Fruit fly (Drosophila melanogaster) whole organism, embryonic: ENCODE measurements around the gene QIL1.

Experiments
- Aef1 ChIP-seq: fragments of 200-800 bp; sonication (Bioruptor generic); IDR thresholded peaks from 3 replicates; pipeline ENCODE4 v1.3.6; 2022; ENCODE audit warnings: missing biosample characterization, missing genetic modification characterization
- Bgb ChIP-seq: fragments of 200-800 bp; sonication (Bioruptor generic); IDR thresholded peaks from 2 replicates; pipeline ENCODE4 v1.3.6; 2022; ENCODE audit warnings: missing biosample characterization, missing genetic modification characterization; ENCODE audit not compliant: partially characterized antibody
- Blimp-1 ChIP-seq: fragments of 200-800 bp; sonication (Bioruptor generic); optimal IDR thresholded peaks from 3 replicates; lab custom pipeline; 2018; ENCODE audit warnings: missing biosample characterization, missing genetic modification characterization, mild to moderate bottlenecking, moderate library complexity, missing genetic modification reagents
- Bteb2 ChIP-seq: fragments of 200-800 bp; sonication (Bioruptor generic); optimal IDR thresholded peaks from 2 replicates; lab custom pipeline; 2016; ENCODE audit warnings: missing biosample characterization, missing genetic modification characterization
- CG10979 ChIP-seq: fragments of 200-800 bp; sonication (Bioruptor generic); optimal IDR thresholded peaks from 2 replicates; lab custom pipeline; 2018; ENCODE audit warnings: missing biosample characterization, mild to moderate bottlenecking, missing genetic modification characterization, moderate library complexity
- CG11456 ChIP-seq: fragments of 200-800 bp; sonication (Bioruptor generic); IDR thresholded peaks from 3 replicates; pipeline ENCODE4 v1.3.6; 2022; ENCODE audit warnings: missing biosample characterization, missing genetic modification characterization
- CG12155 ChIP-seq: fragments of 200-800 bp; sonication (Bioruptor generic); optimal IDR thresholded peaks from 3 replicates; lab custom pipeline; 2016; ENCODE audit warnings: missing biosample characterization, missing genetic modification characterization
- CG14441 ChIP-seq: fragments of 200-800 bp; sonication (Bioruptor generic); IDR thresholded peaks from 2 replicates; pipeline ENCODE4 v1.3.6; 2022; ENCODE audit warnings: missing biosample characterization, missing genetic modification characterization
- CG14860 ChIP-seq: fragments of 200-800 bp; sonication (Bioruptor generic); IDR thresholded peaks from 3 replicates; pipeline ENCODE4 v1.3.6; 2022; ENCODE audit warnings: missing biosample characterization, missing genetic modification characterization; ENCODE audit not compliant: partially characterized antibody
- CG15269 ChIP-seq: fragments of 200-800 bp; sonication (Bioruptor generic); optimal IDR thresholded peaks from 2 replicates; lab custom pipeline; 2018; ENCODE audit warnings: missing biosample characterization, mild to moderate bottlenecking, missing genetic modification characterization, moderate library complexity
- CG17328 ChIP-seq: fragments of 200-800 bp; sonication (Bioruptor generic); IDR thresholded peaks from 2 replicates; pipeline ENCODE4 v1.3.6; 2022; ENCODE audit warnings: missing biosample characterization, missing genetic modification characterization
- CG17361 ChIP-seq: fragments of 200-800 bp; sonication (Bioruptor generic); IDR thresholded peaks from 3 replicates; pipeline ENCODE4 v1.3.6; 2022; ENCODE audit warnings: missing biosample characterization, missing genetic modification characterization
- CG2202 ChIP-seq: fragments of 200-800 bp; sonication (Bioruptor generic); optimal IDR thresholded peaks from 2 replicates; lab custom pipeline; 2018; ENCODE audit warnings: missing biosample characterization, mild to moderate bottlenecking, missing genetic modification characterization
- CG31224 ChIP-seq: fragments of 200-800 bp; sonication (Bioruptor generic); IDR thresholded peaks from 2 replicates; pipeline ENCODE4 v1.3.6; 2022; ENCODE audit warnings: missing biosample characterization, missing genetic modification characterization
- CG3163 ChIP-seq: fragments of 200-800 bp; sonication (Bioruptor generic); optimal IDR thresholded peaks from 3 replicates; lab custom pipeline; 2016; ENCODE audit warnings: missing biosample characterization, missing genetic modification characterization
- CG32532 ChIP-seq: fragments of 200-800 bp; sonication (Bioruptor generic); IDR thresholded peaks from 2 replicates; pipeline ENCODE4 v1.3.6; 2022; ENCODE audit warnings: missing biosample characterization, missing genetic modification characterization
- CG43689 ChIP-seq: fragments of 200-800 bp; sonication (Bioruptor generic); IDR thresholded peaks from 2 replicates; pipeline ENCODE4 v1.3.6; 2022; ENCODE audit warnings: missing biosample characterization, missing genetic modification characterization
- CG8290 ChIP-seq, 3 experiments: fragments of 200-800 bp; sonication (Bioruptor generic); optimal IDR thresholded peaks; 2 replicates each; lab custom pipeline; 2016 to 2019; ENCODE audit warnings: missing biosample characterization in 3 of 3, missing genetic modification characterization in 3 of 3, mild to moderate bottlenecking in 2 of 3, moderate library complexity in 1 of 3
- CG9727 ChIP-seq: fragments of 200-800 bp; sonication (Bioruptor generic); optimal IDR thresholded peaks from 3 replicates; lab custom pipeline; 2017; ENCODE audit warnings: missing biosample characterization, mild to moderate bottlenecking, missing genetic modification characterization
- D ChIP-seq, 2 experiments: fragments of 200-800 bp in 1 of 2; fragments of >200 bp in 1 of 2; sonication (Bioruptor generic) in 1 of 2; optimal IDR thresholded peaks; 2 replicates in 1 of 2; 3 replicates in 1 of 2; lab custom pipeline; 2017; ENCODE audit warnings: mild to moderate bottlenecking in 1 of 2, missing biosample characterization in 1 of 2, missing genetic modification characterization in 1 of 2, missing genetic modification reagents in 1 of 2
- D19A ChIP-seq: fragments of 200-800 bp; optimal IDR thresholded peaks from 3 replicates; lab custom pipeline; 2019; ENCODE audit warnings: missing biosample characterization, mild to moderate bottlenecking, missing genetic modification characterization, moderate library complexity
- D19B ChIP-seq: fragments of 200-800 bp; sonication (Bioruptor generic); optimal IDR thresholded peaks from 2 replicates; lab custom pipeline; 2017; ENCODE audit warnings: missing biosample characterization, mild to moderate bottlenecking, missing genetic modification characterization
- Deaf1 ChIP-seq: fragments of 200-800 bp; optimal IDR thresholded peaks from 3 replicates; lab custom pipeline; 2019; ENCODE audit warnings: missing biosample characterization, mild to moderate bottlenecking, missing genetic modification characterization, moderate library complexity
- Dek ChIP-seq: fragments of 200-800 bp; sonication (Bioruptor generic); optimal IDR thresholded peaks from 3 replicates; lab custom pipeline; 2019; ENCODE audit warnings: missing biosample characterization, mild to moderate bottlenecking, missing genetic modification characterization, moderate library complexity
- Dip2 ChIP-seq: fragments of 200-800 bp; sonication (Bioruptor generic); IDR thresholded peaks from 2 replicates; pipeline ENCODE4 v1.3.6; 2022; ENCODE audit warnings: missing biosample characterization, missing genetic modification characterization
- Dll ChIP-seq: fragments of 200-800 bp; sonication (Bioruptor generic); IDR thresholded peaks from 4 replicates; pipeline ENCODE4 v1.3.6; 2022; ENCODE audit warnings: missing biosample characterization, missing genetic modification characterization; ENCODE audit not compliant: partially characterized antibody
- Med ChIP-seq: fragments of 200-800 bp; sonication (Bioruptor generic); peaks from one replicate; lab custom pipeline; 2016; ENCODE audit warnings: missing biosample characterization, missing genetic modification characterization, mild to moderate bottlenecking, inconsistent platforms, moderate library complexity
- NC2β ChIP-seq: fragments of 200-800 bp; sonication (Bioruptor generic); optimal IDR thresholded peaks from 2 replicates; lab custom pipeline; 2016; ENCODE audit warnings: missing biosample characterization, missing genetic modification characterization
- Oli ChIP-seq: fragments of 200-800 bp; sonication (Bioruptor generic); optimal IDR thresholded peaks from 2 replicates; lab custom pipeline; 2018; ENCODE audit warnings: missing biosample characterization, mild to moderate bottlenecking, missing genetic modification characterization, moderate library complexity
- Opbp ChIP-seq: fragments of 200-800 bp; sonication (Bioruptor generic); IDR thresholded peaks from 3 replicates; pipeline ENCODE4 v1.3.6; 2022; ENCODE audit warnings: missing biosample characterization, missing genetic modification characterization; ENCODE audit not compliant: partially characterized antibody
- Six4 ChIP-seq: fragments of 200-800 bp; sonication (Bioruptor generic); optimal IDR thresholded peaks from 2 replicates; lab custom pipeline; 2016; ENCODE audit warnings: missing biosample characterization, missing genetic modification characterization
- Sox100B ChIP-seq: fragments of 200-800 bp; sonication (Bioruptor generic); optimal IDR thresholded peaks from 3 replicates; lab custom pipeline; 2018; ENCODE audit warnings: missing biosample characterization, mild to moderate bottlenecking, missing genetic modification characterization
- Spps ChIP-seq: fragments of 200-800 bp; sonication (Bioruptor generic); optimal IDR thresholded peaks from 2 replicates; lab custom pipeline; 2018; ENCODE audit warnings: missing biosample characterization, mild to moderate bottlenecking, missing genetic modification characterization
- Stat92E ChIP-seq, 3 experiments: fragments of >200 bp in 2 of 3; fragments of 200-800 bp in 1 of 3; sonication (Bioruptor generic) in 1 of 3; optimal IDR thresholded peaks; 2 replicates each; lab custom pipeline; 2017 to 2019; ENCODE audit warnings: missing biosample characterization in 3 of 3, missing genetic modification characterization in 3 of 3, mild to moderate bottlenecking in 1 of 3, moderate library complexity in 1 of 3
- abd-A ChIP-seq: fragments of 200-800 bp; sonication (Bioruptor generic); optimal IDR thresholded peaks from 3 replicates; lab custom pipeline; 2019; ENCODE audit warnings: missing biosample characterization, mild to moderate bottlenecking, missing genetic modification characterization, moderate library complexity
- bowl ChIP-seq: fragments of 200-800 bp; sonication (Bioruptor generic); IDR thresholded peaks from 2 replicates; pipeline ENCODE4 v1.3.6; 2022; ENCODE audit warnings: missing biosample characterization, missing genetic modification characterization
- chif ChIP-seq, 2 experiments: fragments of 200-800 bp; sonication (Bioruptor generic); optimal IDR thresholded peaks; 3 replicates each; lab custom pipeline; 2016; ENCODE audit warnings: missing biosample characterization in 2 of 2, missing genetic modification characterization in 2 of 2
- cwo ChIP-seq: fragments of 200-800 bp; sonication (Bioruptor generic); optimal IDR thresholded peaks from 3 replicates; lab custom pipeline; 2017; ENCODE audit warnings: missing biosample characterization, missing genetic modification characterization, mild to moderate bottlenecking, moderate library complexity, missing genetic modification reagents
- ewg ChIP-seq: fragments of 200-800 bp; sonication (Bioruptor generic); optimal IDR thresholded peaks from 3 replicates; lab custom pipeline; 2017; ENCODE audit warnings: mild to moderate bottlenecking, missing biosample characterization, missing genetic modification reagents, missing genetic modification characterization
- jumu ChIP-seq: fragments of 200-800 bp; sonication (Bioruptor generic); optimal IDR thresholded peaks from 3 replicates; lab custom pipeline; 2016; ENCODE audit warnings: missing biosample characterization, missing genetic modification characterization
- nerfin-1 ChIP-seq: fragments of 200-800 bp; sonication (Bioruptor generic); optimal IDR thresholded peaks from 3 replicates; lab custom pipeline; 2019; ENCODE audit warnings: missing biosample characterization, mild to moderate bottlenecking, missing genetic modification characterization, moderate library complexity
- pzg ChIP-seq: fragments of 200-800 bp; sonication (Bioruptor generic); optimal IDR thresholded peaks from 3 replicates; lab custom pipeline; 2018; ENCODE audit warnings: missing biosample characterization, mild to moderate bottlenecking, missing genetic modification characterization, moderate library complexity
- scrt ChIP-seq: fragments of 200-800 bp; sonication (Bioruptor generic); optimal IDR thresholded peaks from 2 replicates; lab custom pipeline; 2018; ENCODE audit warnings: missing biosample characterization, mild to moderate bottlenecking, missing genetic modification characterization, moderate library complexity
- seq ChIP-seq: fragments of 200-800 bp; sonication (Bioruptor generic); IDR thresholded peaks from 2 replicates; pipeline ENCODE4 v1.3.6; 2022; ENCODE audit warnings: missing biosample characterization, missing genetic modification characterization
- slp2 ChIP-seq: fragments of 200-800 bp; sonication (Bioruptor generic); optimal IDR thresholded peaks from 2 replicates; lab custom pipeline; 2016; ENCODE audit warnings: missing biosample characterization, missing genetic modification characterization
- so ChIP-seq: fragments of 200-800 bp; sonication (Bioruptor generic); IDR thresholded peaks from 3 replicates; pipeline ENCODE4 v1.3.6; 2022; ENCODE audit warnings: missing biosample characterization, missing genetic modification characterization
- tgo ChIP-seq: fragments of 200-800 bp; sonication (Bioruptor generic); IDR thresholded peaks from 3 replicates; pipeline ENCODE4 v1.3.6; 2022; ENCODE audit warnings: missing biosample characterization, missing genetic modification characterization
- vnd ChIP-seq: fragments of 200-800 bp; sonication (Bioruptor generic); IDR thresholded peaks from 3 replicates; pipeline ENCODE4 v1.3.6; 2022; ENCODE audit warnings: missing biosample characterization, missing genetic modification characterization; ENCODE audit not compliant: partially characterized antibody

The QIL1 gene

dm6 chr3L:17438872-17439495 lies 26.8 kb upstream of the QIL1 start, which contains the start of gene CG18265 (continued):
- TF ChIP-seq Sox100B (GFP tag; lab: Kevin White, UChicago) = no peak
- TF ChIP-seq CG15269 = no peak
- TF ChIP-seq Spps (tag; lab: Kevin White, UChicago) = no peak
- peak; percentile 49 for TF ChIP-seq Deaf1 (tag; lab: Kevin White, UChicago)
- TF ChIP-seq CG9727 (GFP tag; lab: Kevin White, UChicago) = no peak
- no peak for TF ChIP-seq tgo (GFP tag; lab: Robert Waterston, UW)
- no peak for TF ChIP-seq Six4 (GFP tag; lab: Kevin White, UChicago)
- TF ChIP-seq CG31224 (GFP tag; lab: Robert Waterston, UW) = no peak
- no peak for TF ChIP-seq jumu
- TF ChIP-seq pzg (GFP tag; lab: Kevin White, UChicago) = no peak
- no peak for TF ChIP-seq Dip2 (GFP tag; lab: Robert Waterston, UW)
- no peak for TF ChIP-seq CG10979 (tag; lab: Kevin White, UChicago)
- no peak for TF ChIP-seq CG14441 (GFP tag; lab: Robert Waterston, UW)
- no peak for TF ChIP-seq CG8290 (GFP tag; optimal IDR thresholded peaks at IDR 0.05; lab: Kevin White, UChicago)
- peak in 1 of 2 experiments; percentile 5 for TF ChIP-seq CG8290 (tag; optimal IDR thresholded peaks at IDR 0.05; lab: Kevin White, UChicago)
- no peak for TF ChIP-seq Bteb2 (GFP tag; lab: Kevin White, UChicago)
- peak; percentile 37; the same call in 1 of the 2 replicates for TF ChIP-seq seq (GFP tag; lab: Robert Waterston, UW)
- TF ChIP-seq Oli = no peak
- peak; percentile 30 for TF ChIP-seq ewg (GFP tag; lab: Kevin White, UChicago)
- no peak for TF ChIP-seq CG2202
- peak; percentile 71 for TF ChIP-seq CG17361 (GFP tag; lab: Robert Waterston, UW)
- no peak for TF ChIP-seq NC2β
- no peak for TF ChIP-seq Opbp (GFP tag; lab: Robert Waterston, UW)
- TF ChIP-seq CG43689 = no peak
- no peak for TF ChIP-seq Stat92E (GFP tag; optimal IDR thresholded peaks at IDR 0.05; lab: Kevin White, UChicago)
- TF ChIP-seq CG14860 (GFP tag; lab: Robert Waterston, UW) = no peak
- no peak for TF ChIP-seq D19A (tag; lab: Kevin White, UChicago)
- peak; percentile 49 for TF ChIP-seq nerfin-1 (tag; lab: Kevin White, UChicago)
- TF ChIP-seq CG3163 = no peak
- TF ChIP-seq CG11456 (GFP tag; lab: Robert Waterston, UW) = no peak
- no peak for TF ChIP-seq bowl (GFP tag; lab: Robert Waterston, UW)
- TF ChIP-seq abd-A (tag; lab: Kevin White, UChicago) = peak; percentile 76
- TF ChIP-seq scrt (GFP tag; lab: Kevin White, UChicago) = peak; percentile 91
- TF ChIP-seq cwo (GFP tag; lab: Kevin White, UChicago) = no peak
- TF ChIP-seq Aef1 = no peak
- no peak for TF ChIP-seq chif (GFP tag; optimal IDR thresholded peaks at IDR 0.05; lab: Kevin White, UChicago)
- TF ChIP-seq Dll (GFP tag; lab: Robert Waterston, UW) = no peak
- 0 out of 3 replicates have a peak, but pooled peaks have one; percentile 12 for TF ChIP-seq vnd (GFP tag; lab: Robert Waterston, UW)
- no peak for TF ChIP-seq D (optimal IDR thresholded peaks at IDR 0.05; lab: Kevin White, UChicago)
- no peak for TF ChIP-seq D (GFP tag; optimal IDR thresholded peaks at IDR 0.05; lab: Kevin White, UChicago)
- no peak for TF ChIP-seq slp2
- no peak for TF ChIP-seq so
- TF ChIP-seq CG17328 (GFP tag; lab: Robert Waterston, UW) = no peak
- TF ChIP-seq Dek = no peak
- 0 out of 2 replicates have a peak, but pooled peaks have one; percentile 25 for TF ChIP-seq CG32532 (GFP tag; lab: Robert Waterston, UW)
- TF ChIP-seq CG12155 (GFP tag; lab: Kevin White, UChicago) = no peak
- peak; percentile 2 for TF ChIP-seq Med
- TF ChIP-seq Bgb (GFP tag; lab: Robert Waterston, UW) = no peak
- no peak for TF ChIP-seq Blimp-1 (GFP tag; lab: Kevin White, UChicago)
- TF ChIP-seq D19B (GFP tag; lab: Kevin White, UChicago) = no peak
